Fruit fly (Drosophila melanogaster) whole organism, pupa: ENCODE results near the gene CG9171.
A peak's percentile ranks its signal among the peaks of the same experiment; 100 is the strongest.

ENCODE experiments used
- CG10348 ChIP-seq: fragments of 200-800 bp; sonication (Bioruptor generic); IDR thresholded peaks from 2 replicates; pipeline ENCODE4 v1.3.6; 2022; ENCODE audit warnings: missing biosample characterization, missing genetic modification characterization
- CG12605 ChIP-seq: fragments of 200-800 bp; sonication (Bioruptor generic); IDR thresholded peaks from 2 replicates; pipeline ENCODE4 v1.3.6; 2022; ENCODE audit warnings: missing biosample characterization, missing genetic modification characterization
- CG13204 ChIP-seq: fragments of 200-800 bp; sonication (Bioruptor generic); optimal IDR thresholded peaks from 2 replicates; lab custom pipeline; 2018; ENCODE audit warnings: missing biosample characterization, mild to moderate bottlenecking, missing genetic modification characterization, moderate library complexity
- CG14655 ChIP-seq: fragments of 200-800 bp; sonication (Bioruptor generic); optimal IDR thresholded peaks from 3 replicates; lab custom pipeline; 2017; ENCODE audit warnings: mild to moderate bottlenecking, missing biosample characterization, missing genetic modification reagents, missing genetic modification characterization
- CG15710 ChIP-seq: fragments of 200-800 bp; sonication (Bioruptor generic); optimal IDR thresholded peaks from 2 replicates; lab custom pipeline; 2018; ENCODE audit warnings: missing biosample characterization, mild to moderate bottlenecking, missing genetic modification characterization, moderate library complexity
- CG17806 ChIP-seq: fragments of 200-800 bp; sonication (Bioruptor generic); optimal IDR thresholded peaks from 2 replicates; lab custom pipeline; 2018; ENCODE audit warnings: missing biosample characterization, mild to moderate bottlenecking, missing genetic modification characterization, moderate library complexity
- CG32121 ChIP-seq: fragments of 200-800 bp; sonication (Bioruptor generic); IDR thresholded peaks from 2 replicates; pipeline ENCODE4 v1.3.6; 2022; ENCODE audit warnings: missing biosample characterization, missing genetic modification characterization
- CG34367 ChIP-seq: fragments of 200-800 bp; sonication (Bioruptor generic); optimal IDR thresholded peaks from 2 replicates; lab custom pipeline; 2018; ENCODE audit warnings: missing biosample characterization, mild to moderate bottlenecking, missing genetic modification characterization
- CG4496 ChIP-seq: fragments of 200-800 bp; sonication (Bioruptor generic); IDR thresholded peaks from 3 replicates; pipeline ENCODE4 v1.3.6; 2022; ENCODE audit warnings: missing biosample characterization, missing genetic modification characterization
- CG8159 ChIP-seq: fragments of 200-800 bp; sonication (Bioruptor generic); optimal IDR thresholded peaks from 3 replicates; lab custom pipeline; 2018; ENCODE audit warnings: missing biosample characterization, mild to moderate bottlenecking, missing genetic modification characterization, moderate library complexity
- CG8301 ChIP-seq: fragments of 200-800 bp; sonication (Bioruptor generic); optimal IDR thresholded peaks from 2 replicates; lab custom pipeline; 2018; ENCODE audit warnings: missing biosample characterization, mild to moderate bottlenecking, missing genetic modification characterization
- CG9948 ChIP-seq: fragments of 200-800 bp; sonication (Bioruptor generic); optimal IDR thresholded peaks from 2 replicates; lab custom pipeline; 2018; ENCODE audit warnings: missing biosample characterization, mild to moderate bottlenecking, missing genetic modification characterization, moderate library complexity
- D1 ChIP-seq: fragments of 200-800 bp; sonication (Bioruptor generic); optimal IDR thresholded peaks from 2 replicates; lab custom pipeline; 2018; ENCODE audit warnings: missing biosample characterization, mild to moderate bottlenecking, missing genetic modification characterization, moderate library complexity
- EcR ChIP-seq: fragments of 200-800 bp; sonication (Bioruptor generic); optimal IDR thresholded peaks from 3 replicates; lab custom pipeline; 2019; ENCODE audit warnings: missing biosample characterization, missing genetic modification characterization, mild to moderate bottlenecking, moderate library complexity, missing genetic modification reagents
- Ets98B ChIP-seq: fragments of 200-800 bp; sonication (Bioruptor generic); IDR thresholded peaks from 2 replicates; pipeline ENCODE4 v1.3.6; 2022; ENCODE audit warnings: missing biosample characterization, missing genetic modification characterization
- Pif1A ChIP-seq: fragments of 200-800 bp; sonication (Bioruptor generic); optimal IDR thresholded peaks from 3 replicates; lab custom pipeline; 2016; ENCODE audit warnings: missing biosample characterization, missing genetic modification characterization
- Pif1B ChIP-seq: fragments of 200-800 bp; sonication (Bioruptor generic); optimal IDR thresholded peaks from 3 replicates; lab custom pipeline; 2016; ENCODE audit warnings: missing biosample characterization, missing genetic modification characterization
- Snoo ChIP-seq: fragments of 200-800 bp; sonication (Bioruptor generic); optimal IDR thresholded peaks from 3 replicates; lab custom pipeline; 2017; ENCODE audit warnings: missing biosample characterization, mild to moderate bottlenecking, missing genetic modification characterization, inconsistent platforms
- gl ChIP-seq: fragments of 200-800 bp; sonication (Bioruptor generic); optimal IDR thresholded peaks from 2 replicates; lab custom pipeline; 2018; ENCODE audit warnings: missing biosample characterization, mild to moderate bottlenecking, missing genetic modification characterization
- rn ChIP-seq: fragments of 200-800 bp; sonication (Bioruptor generic); IDR thresholded peaks from 2 replicates; pipeline ENCODE4 v1.3.6; 2022; ENCODE audit warnings: missing biosample characterization, missing genetic modification characterization

Gene CG9171

DNA sequence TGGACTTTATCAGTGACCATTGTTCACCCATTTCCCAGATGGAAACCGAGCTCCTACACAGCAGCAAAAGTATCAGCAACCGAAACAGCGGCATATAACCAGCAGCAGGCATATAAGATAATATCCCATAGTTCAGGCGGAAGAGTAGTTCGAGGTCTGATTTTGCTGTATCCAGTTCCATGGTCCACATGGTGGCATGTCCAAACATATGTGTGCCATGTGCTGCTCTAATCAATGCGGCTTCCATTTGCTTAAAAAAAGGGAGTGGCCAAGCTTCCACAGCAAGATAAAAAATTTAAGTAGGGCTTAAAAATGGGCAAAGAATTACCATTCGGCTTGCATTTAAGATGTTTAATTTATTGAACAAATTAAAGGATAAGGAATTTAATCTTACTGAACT is 19.4 kb downstream of the CG9171 start:
- TF ChIP-seq Pif1B (GFP tag; lab: Kevin White, UChicago) (no peak), D1 (no peak), CG9948 (no peak), CG12605 (GFP tag; lab: Robert Waterston, UW) (no peak), gl (no peak), Snoo (tag; lab: Kevin White, UChicago) (no peak), Pif1A (GFP tag; lab: Kevin White, UChicago) (no peak), CG15710 (tag; lab: Kevin White, UChicago) (no peak), CG14655 (GFP tag; lab: Kevin White, UChicago) (no peak), CG32121 (no peak), CG8301 (no peak), CG34367 (tag; lab: Kevin White, UChicago) (no peak), CG13204 (GFP tag; lab: Kevin White, UChicago) (no peak)

DNA sequence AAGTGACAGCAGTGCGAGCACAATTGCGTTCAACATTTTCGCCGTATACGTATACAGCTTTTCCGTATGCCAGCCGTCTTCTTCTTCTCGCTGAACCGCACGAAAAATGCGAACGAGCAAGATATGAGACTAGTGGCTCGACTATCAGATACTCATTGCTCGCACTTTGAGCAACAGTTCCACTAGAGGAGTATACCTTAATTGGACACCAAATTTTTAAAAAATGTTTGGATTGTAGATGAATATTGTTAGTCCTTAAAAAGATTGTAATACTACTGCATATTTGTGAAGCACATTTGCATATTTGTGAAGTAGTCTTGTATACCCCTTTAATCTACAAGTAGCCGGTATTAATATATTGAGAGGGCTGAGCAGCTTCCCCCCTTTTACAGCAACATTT is 21.9 kb downstream of the CG9171 start:
- TF ChIP-seq CG9948 (peak; percentile 29), CG17806 (tag; lab: Kevin White, UChicago) (peak; percentile 46), CG12605 (GFP tag; lab: Robert Waterston, UW) (0 out of 2 replicates have a peak, but pooled peaks have one; percentile 12), CG32121 (no peak), Ets98B (GFP tag; lab: Robert Waterston, UW) (no peak), Snoo (tag; lab: Kevin White, UChicago) (no peak), CG8159 (tag; lab: Kevin White, UChicago) (peak; percentile 38), gl (peak; percentile 16), Pif1A (GFP tag; lab: Kevin White, UChicago) (peak; percentile 37), CG13204 (GFP tag; lab: Kevin White, UChicago) (no peak), CG14655 (GFP tag; lab: Kevin White, UChicago) (peak; percentile 47), CG15710 (tag; lab: Kevin White, UChicago) (peak; percentile 24), Pif1B (GFP tag; lab: Kevin White, UChicago) (no peak), CG34367 (tag; lab: Kevin White, UChicago) (no peak), CG10348 (GFP tag; lab: Robert Waterston, UW) (no peak), rn (GFP tag; lab: Robert Waterston, UW) (no peak), CG8301 (peak; percentile 28), CG4496 (GFP tag; lab: Robert Waterston, UW) (no peak)

DNA sequence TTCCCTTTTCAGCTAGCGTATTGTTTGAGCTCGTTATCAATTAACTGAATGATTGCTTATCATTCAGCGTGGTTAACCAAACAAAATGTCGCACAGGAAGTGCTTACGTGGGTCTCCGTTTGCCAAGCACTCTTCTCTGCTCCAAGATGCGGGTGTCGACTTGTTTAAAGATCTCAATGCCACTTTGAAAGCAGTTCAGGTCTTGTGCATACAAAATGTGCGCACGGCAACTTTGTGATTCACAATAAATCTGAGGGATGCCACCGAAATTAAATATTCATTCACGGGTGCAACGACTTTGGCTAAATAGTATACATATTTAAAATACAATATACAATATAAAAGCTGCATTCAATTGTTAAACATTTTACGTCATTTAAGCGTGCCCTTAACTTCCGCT is 27.8 kb downstream of the CG9171 start:
- TF ChIP-seq Pif1A (GFP tag; lab: Kevin White, UChicago) (no peak), CG15710 (tag; lab: Kevin White, UChicago) (no peak), gl (no peak), CG17806 (tag; lab: Kevin White, UChicago) (no peak), CG4496 (GFP tag; lab: Robert Waterston, UW) (no peak), rn (GFP tag; lab: Robert Waterston, UW) (no peak), CG13204 (GFP tag; lab: Kevin White, UChicago) (no peak), Pif1B (GFP tag; lab: Kevin White, UChicago) (no peak), CG8159 (tag; lab: Kevin White, UChicago) (no peak), EcR (GFP tag; lab: Kevin White, UChicago) (no peak), D1 (no peak), CG12605 (GFP tag; lab: Robert Waterston, UW) (no peak)
- TF ChIP-seq, all 21 proteins: peak for 0

DNA sequence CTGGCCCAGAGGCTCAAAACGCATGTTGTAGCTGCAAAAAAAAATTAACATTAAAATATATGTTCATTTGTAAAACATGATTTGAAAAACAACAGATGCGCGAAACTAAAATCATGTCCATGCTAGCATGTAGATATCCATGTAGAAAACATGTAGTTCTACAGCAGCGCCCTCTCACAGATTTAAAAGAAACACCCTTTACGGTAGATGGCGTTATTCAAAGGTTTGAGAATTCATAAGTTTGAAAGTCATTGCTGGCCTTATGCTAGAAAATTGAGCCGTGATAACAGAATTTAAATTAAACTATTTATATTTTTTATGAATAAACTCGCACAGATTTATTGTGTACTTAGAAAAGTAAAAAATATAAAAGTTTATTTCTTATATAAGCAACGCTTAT is 28.9 kb downstream of the CG9171 start:
- peak; percentile 78 for TF ChIP-seq D1
- TF ChIP-seq Pif1A (GFP tag; lab: Kevin White, UChicago), result no peak
- TF ChIP-seq, all 21 proteins: peak for 1

DNA sequence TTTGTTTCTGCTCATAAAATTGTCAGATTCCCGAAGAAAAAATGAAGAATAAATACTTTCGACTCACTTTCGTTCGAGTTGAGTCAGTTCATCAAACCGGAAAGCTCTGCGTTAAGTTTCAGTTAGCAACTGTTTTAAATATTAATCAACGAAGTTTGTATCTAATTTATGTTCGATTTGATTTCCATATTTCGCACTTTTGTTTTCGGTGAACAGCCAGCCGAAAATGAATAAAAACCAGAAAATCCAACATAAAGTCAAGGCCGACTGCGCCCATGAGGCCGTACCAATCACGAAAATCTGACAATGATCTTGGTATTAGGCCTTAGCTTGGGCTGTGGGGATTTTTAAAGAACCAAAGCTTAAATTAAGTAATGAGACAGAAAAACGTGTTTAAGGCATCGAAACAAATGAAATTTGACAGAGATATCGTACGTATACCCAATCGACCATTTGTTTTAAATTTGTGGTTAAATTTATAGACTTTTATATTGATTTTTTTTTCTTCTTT is 33.5 kb downstream of the CG9171 start:
- TF ChIP-seq CG14655 (GFP tag; lab: Kevin White, UChicago), result no peak
- no peak for TF ChIP-seq CG13204 (GFP tag; lab: Kevin White, UChicago)
- no peak for TF ChIP-seq rn (GFP tag; lab: Robert Waterston, UW)
- no peak for TF ChIP-seq CG12605 (GFP tag; lab: Robert Waterston, UW)
- no peak for TF ChIP-seq CG17806 (tag; lab: Kevin White, UChicago)
- TF ChIP-seq Snoo (tag; lab: Kevin White, UChicago), result no peak
- no peak for TF ChIP-seq CG32121
- no peak for TF ChIP-seq CG15710 (tag; lab: Kevin White, UChicago)
- no peak for TF ChIP-seq CG9948
- no peak for TF ChIP-seq D1
- no peak for TF ChIP-seq Pif1A (GFP tag; lab: Kevin White, UChicago)
- TF ChIP-seq Ets98B (GFP tag; lab: Robert Waterston, UW), result no peak
- TF ChIP-seq CG4496 (GFP tag; lab: Robert Waterston, UW), result no peak
- TF ChIP-seq, all 21 proteins: peak for 0

DNA sequence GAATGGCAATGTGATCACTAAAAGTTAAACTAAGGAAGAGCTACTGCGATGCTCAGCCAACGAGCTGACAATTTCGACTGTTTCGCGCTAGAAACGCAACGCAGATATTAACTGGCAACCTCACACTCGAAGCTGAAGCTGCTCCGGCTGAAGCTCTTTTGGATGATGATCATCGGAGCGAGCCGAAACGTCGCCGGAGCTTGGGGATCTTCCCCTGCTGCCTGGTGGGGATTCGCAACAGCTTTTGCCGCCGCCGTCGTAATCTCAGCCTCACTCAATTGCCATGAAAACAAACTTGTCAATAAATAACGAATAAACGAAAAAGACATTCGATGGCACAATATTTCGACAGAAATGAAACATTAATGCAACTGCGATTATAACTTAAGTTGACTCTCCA is 34.0 kb downstream of the CG9171 start, which contains the start of gene obst-E:
Gene obst-E, minus strand, starts transcription at position 101 of the 400 bp plus-strand sequence.
- TF ChIP-seq gl, result no peak

DNA sequence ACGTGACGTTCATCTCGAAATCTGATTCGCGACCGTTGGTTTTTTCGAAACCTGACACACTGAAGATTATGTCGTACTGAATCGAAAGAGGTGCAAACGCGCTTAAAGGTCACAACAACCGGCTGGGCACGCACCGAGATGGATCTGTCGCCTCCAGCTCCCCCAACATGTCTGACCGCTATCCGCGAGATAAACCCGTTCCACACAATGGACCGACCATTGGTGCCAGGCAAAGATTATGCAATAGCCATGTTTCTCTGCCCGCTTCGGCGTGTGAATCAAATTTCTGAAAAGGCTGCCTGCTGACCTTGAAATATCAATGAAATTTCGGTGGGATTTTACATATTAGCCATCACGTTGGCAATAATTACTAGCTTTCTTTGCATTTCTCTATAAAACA is 34.9 kb downstream of the CG9171 start:
- TF ChIP-seq rn (GFP tag; lab: Robert Waterston, UW), result no peak
- TF ChIP-seq EcR (GFP tag; lab: Kevin White, UChicago), result peak; percentile 76
- TF ChIP-seq, all 21 proteins: peak for 1
